Fruit fly (Drosophila melanogaster): ENCODE measurements around the gene CG10183.

CG10183 gene

DNA sequence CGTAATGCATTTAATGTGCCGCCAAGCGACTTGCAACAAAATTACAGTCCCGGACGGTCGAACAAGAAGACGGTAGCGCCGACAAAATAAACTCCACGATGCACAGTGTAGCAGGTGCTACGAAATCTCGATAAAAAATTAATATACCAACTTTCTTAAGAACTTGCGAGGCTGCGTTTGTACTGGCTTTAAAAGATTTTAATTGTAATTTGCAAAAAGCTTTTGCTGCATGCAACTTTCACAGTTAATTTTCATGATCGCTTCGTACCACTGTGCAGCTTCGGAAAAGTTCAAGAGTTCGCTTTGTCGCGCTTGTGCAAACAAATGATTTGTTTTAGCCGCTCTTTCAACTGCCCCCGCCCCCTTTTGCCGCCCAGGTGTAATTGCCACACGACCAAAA lies 47.3 kb upstream of the CG10183 start (continued):
- TF ChIP-seq CG7271 (tag; optimal IDR thresholded peaks at IDR 0.05) (no peak), Ssrp (tag; optimal IDR thresholded peaks at IDR 0.05) (peak; percentile 64), MESR4 (GFP tag; optimal IDR thresholded peaks at IDR 0.05) (no peak), CG4328 (GFP tag; optimal IDR thresholded peaks at IDR 0.05) (no peak), Mes4 (GFP tag; optimal IDR thresholded peaks at IDR 0.05) (peak; percentile 38), tap (tag; optimal IDR thresholded peaks at IDR 0.05) (peak; percentile 73), CG7556 (GFP tag; optimal IDR thresholded peaks at IDR 0.05) (peak; percentile 57), Mad (GFP tag; optimal IDR thresholded peaks at IDR 0.05) (peak; percentile 51), Opbp (GFP tag; IDR thresholded peaks at IDR 0.05; ENCODE audit: partially characterized antibody) (no peak), Bgb (GFP tag; IDR thresholded peaks at IDR 0.05; ENCODE audit: partially characterized antibody) (no peak), tna (GFP tag; IDR thresholded peaks at IDR 0.05; ENCODE audit: partially characterized antibody) (no peak), crol (GFP tag; IDR thresholded peaks at IDR 0.05) (no peak), CG8359 (GFP tag; optimal IDR thresholded peaks at IDR 0.05; ENCODE audit: borderline replicate concordance) (peak; percentile 12), CG4854 (GFP tag; optimal IDR thresholded peaks at IDR 0.05) (peak; percentile 49), Hr39 (optimal IDR thresholded peaks at IDR 0.05) (no peak), lmd (GFP tag; IDR thresholded peaks at IDR 0.05) (peak; percentile 78), Doc2 (GFP tag; IDR thresholded peaks at IDR 0.05) (no peak), Lpt (GFP tag; optimal IDR thresholded peaks at IDR 0.05) (no peak), CG15269 (tag; optimal IDR thresholded peaks at IDR 0.05) (peak; percentile 75), jigr1 (GFP tag; IDR thresholded peaks at IDR 0.05) (0 out of 3 replicates have a peak, but pooled peaks have one; percentile 47), mam (GFP tag; optimal IDR thresholded peaks at IDR 0.05) (peak; percentile 69), NFAT (GFP tag; IDR thresholded peaks at IDR 0.05) (peak; percentile 65), CG10979 (tag; optimal IDR thresholded peaks at IDR 0.05) (peak; percentile 68), eve (GFP tag; optimal IDR thresholded peaks at IDR 0.05) (peak in 1 of 2 experiments; percentile 85), fu2 (GFP tag; optimal IDR thresholded peaks at IDR 0.05) (peak; percentile 2), sna (GFP tag; IDR thresholded peaks at IDR 0.05; ENCODE audit: partially characterized antibody) (no peak), CG11696 (GFP tag; IDR thresholded peaks at IDR 0.05) (no peak), chn (GFP tag; optimal IDR thresholded peaks at IDR 0.05) (peak; percentile 75), Scr (GFP tag; IDR thresholded peaks at IDR 0.05; ENCODE audit: partially characterized antibody) (no peak), Mrtf (GFP tag; IDR thresholded peaks at IDR 0.05) (0 out of 3 replicates have a peak, but pooled peaks have one; percentile 43), slbo (GFP tag; IDR thresholded peaks at IDR 0.05) (peak; percentile 80), CG4820 (GFP tag; optimal IDR thresholded peaks at IDR 0.05) (peak; percentile 72), Xrp1 (GFP tag; IDR thresholded peaks at IDR 0.05) (peak; percentile 88), cas (GFP tag; IDR thresholded peaks at IDR 0.05) (peak; percentile 65), CG7839 (tag; optimal IDR thresholded peaks at IDR 0.05) (peak; percentile 79), BEAF-32 (GFP tag; optimal IDR thresholded peaks at IDR 0.05) (no peak), CG30020 (tag; optimal IDR thresholded peaks at IDR 0.05) (no peak), org-1 (GFP tag; optimal IDR thresholded peaks at IDR 0.05) (peak; percentile 39), CoRest (tag; optimal IDR thresholded peaks at IDR 0.05) (peak; percentile 60), CG3281 (GFP tag; optimal IDR thresholded peaks at IDR 0.05) (peak; percentile 45), Hey (tag; optimal IDR thresholded peaks at IDR 0.05) (no peak), Dad (GFP tag; optimal IDR thresholded peaks at IDR 0.05) (peak; percentile 64), CG16863 (GFP tag; optimal IDR thresholded peaks at IDR 0.05) (peak; percentile 71), eyg (GFP tag; optimal IDR thresholded peaks at IDR 0.05) (no peak), vnd (GFP tag; IDR thresholded peaks at IDR 0.05; ENCODE audit: partially characterized antibody) (no peak), CG11456 (GFP tag; IDR thresholded peaks at IDR 0.05) (peak; percentile 75), esg (GFP tag; conservative IDR thresholded peaks at IDR 0.05) (peak; percentile 75), CG8089 (GFP tag; optimal IDR thresholded peaks at IDR 0.05) (peak; percentile 61), CG7372 (GFP tag; IDR thresholded peaks at IDR 0.05) (peak; percentile 50; the same call in 1 of the 2 replicates), zfh2 (GFP tag; optimal IDR thresholded peaks at IDR 0.05) (peak; percentile 39), CG31365 (tag; optimal IDR thresholded peaks at IDR 0.05) (peak; percentile 7)

All from whole organism, embryonic.